Fruit fly (Drosophila melanogaster) whole organism, embryonic: ENCODE measurements around the gene Rab9D.

ENCODE experiments used
- Atf6 ChIP-seq: fragments of 200-800 bp; sonication (Bioruptor generic); IDR thresholded peaks from 2 replicates; pipeline ENCODE4 v1.3.6; 2022; ENCODE audit warnings: missing biosample characterization, missing genetic modification characterization
- B-H2 ChIP-seq: fragments of 200-800 bp; sonication (Bioruptor generic); optimal IDR thresholded peaks from 2 replicates; lab custom pipeline; 2018; ENCODE audit warnings: missing biosample characterization, mild to moderate bottlenecking, missing genetic modification characterization
- Bteb2 ChIP-seq: fragments of 200-800 bp; sonication (Bioruptor generic); optimal IDR thresholded peaks from 2 replicates; lab custom pipeline; 2016; ENCODE audit warnings: missing biosample characterization, missing genetic modification characterization
- CG10209 ChIP-seq: fragments of 200-800 bp; sonication (Bioruptor generic); optimal IDR thresholded peaks from 3 replicates; lab custom pipeline; 2017; ENCODE audit warnings: missing biosample characterization, mild to moderate bottlenecking, missing genetic modification characterization, missing genetic modification reagents
- CG15269 ChIP-seq: fragments of 200-800 bp; sonication (Bioruptor generic); optimal IDR thresholded peaks from 2 replicates; lab custom pipeline; 2018; ENCODE audit warnings: missing biosample characterization, mild to moderate bottlenecking, missing genetic modification characterization, moderate library complexity
- CG17385 ChIP-seq: fragments of 200-800 bp; sonication (Bioruptor generic); optimal IDR thresholded peaks from 3 replicates; lab custom pipeline; 2018; ENCODE audit warnings: missing biosample characterization, mild to moderate bottlenecking, missing genetic modification characterization
- CG18599 ChIP-seq: fragments of 200-800 bp; sonication (Bioruptor generic); optimal IDR thresholded peaks from 3 replicates; lab custom pipeline; 2017; ENCODE audit warnings: missing biosample characterization, missing genetic modification characterization, mild to moderate bottlenecking, moderate library complexity, missing genetic modification reagents
- CG2712 ChIP-seq: fragments of 200-800 bp; optimal IDR thresholded peaks from 3 replicates; lab custom pipeline; 2019; ENCODE audit warnings: missing biosample characterization, mild to moderate bottlenecking, missing genetic modification characterization, moderate library complexity
- CG31441 ChIP-seq: fragments of 200-800 bp; sonication (Bioruptor generic); IDR thresholded peaks from 2 replicates; pipeline ENCODE4 v1.3.6; 2022; ENCODE audit warnings: missing biosample characterization, missing genetic modification characterization
- CG5245 ChIP-seq: fragments of 200-800 bp; sonication (Bioruptor generic); optimal IDR thresholded peaks from 3 replicates; lab custom pipeline; 2016; ENCODE audit warnings: missing biosample characterization, missing genetic modification characterization
- CG9797 ChIP-seq: fragments of 200-800 bp; sonication (Bioruptor generic); optimal IDR thresholded peaks from 3 replicates; lab custom pipeline; 2018; ENCODE audit warnings: missing biosample characterization, mild to moderate bottlenecking, missing genetic modification characterization
- CG9817 ChIP-seq: fragments of 200-800 bp; sonication (Bioruptor generic); optimal IDR thresholded peaks from 2 replicates; lab custom pipeline; 2018; ENCODE audit warnings: missing biosample characterization, mild to moderate bottlenecking, missing genetic modification characterization, moderate library complexity
- CG9932 ChIP-seq: fragments of 200-800 bp; sonication (Bioruptor generic); IDR thresholded peaks from 2 replicates; pipeline ENCODE4 v1.3.6; 2022; ENCODE audit warnings: missing biosample characterization, missing genetic modification characterization
- Chrac-16 ChIP-seq: fragments of 200-800 bp; sonication (Bioruptor generic); optimal IDR thresholded peaks from 3 replicates; lab custom pipeline; 2016; ENCODE audit warnings: missing biosample characterization, missing genetic modification characterization
- CrebB ChIP-seq: fragments of 200-800 bp; sonication (Bioruptor generic); optimal IDR thresholded peaks from 3 replicates; lab custom pipeline; 2018; ENCODE audit warnings: missing biosample characterization, mild to moderate bottlenecking, missing genetic modification characterization
- Hmr ChIP-seq: fragments of 200-800 bp; sonication (Bioruptor generic); optimal IDR thresholded peaks from 3 replicates; lab custom pipeline; 2017; ENCODE audit warnings: mild to moderate bottlenecking, missing biosample characterization, missing genetic modification reagents, missing genetic modification characterization
- Hsf ChIP-seq: fragments of 200-800 bp; sonication (Bioruptor generic); optimal IDR thresholded peaks from 3 replicates; lab custom pipeline; 2016; ENCODE audit warnings: missing biosample characterization, missing genetic modification characterization
- Med ChIP-seq: fragments of 200-800 bp; sonication (Bioruptor generic); peaks from one replicate; lab custom pipeline; 2016; ENCODE audit warnings: missing biosample characterization, missing genetic modification characterization, mild to moderate bottlenecking, inconsistent platforms, moderate library complexity
- PHDP ChIP-seq: fragments of 200-800 bp; sonication (Bioruptor generic); optimal IDR thresholded peaks from 3 replicates; lab custom pipeline; 2018; ENCODE audit warnings: missing biosample characterization, mild to moderate bottlenecking, missing genetic modification characterization, moderate library complexity
- Poxn ChIP-seq: fragments of 200-800 bp; sonication (Bioruptor generic); IDR thresholded peaks from 2 replicates; pipeline ENCODE4 v1.3.6; 2022; ENCODE audit warnings: missing biosample characterization, missing genetic modification characterization
- Six4 ChIP-seq: fragments of 200-800 bp; sonication (Bioruptor generic); optimal IDR thresholded peaks from 2 replicates; lab custom pipeline; 2016; ENCODE audit warnings: missing biosample characterization, missing genetic modification characterization
- Trl ChIP-seq, 3 experiments: fragments of >200 bp in 2 of 3; fragments of 200-800 bp in 1 of 3; sonication (Bioruptor generic) in 1 of 3; optimal IDR thresholded peaks; 2 replicates in 1 of 3; 3 replicates in 2 of 3; lab custom pipeline; 2016 to 2017; ENCODE audit warnings: missing biosample characterization in 1 of 3, missing genetic modification characterization in 1 of 3
- az2 ChIP-seq: fragments of 200-800 bp; sonication (Bioruptor generic); optimal IDR thresholded peaks from 3 replicates; lab custom pipeline; 2016; ENCODE audit warnings: missing biosample characterization, missing genetic modification characterization
- chif ChIP-seq, 2 experiments: fragments of 200-800 bp; sonication (Bioruptor generic); optimal IDR thresholded peaks; 3 replicates each; lab custom pipeline; 2016; ENCODE audit warnings: missing biosample characterization in 2 of 2, missing genetic modification characterization in 2 of 2
- dmrt11E ChIP-seq: fragments of 200-800 bp; sonication (Bioruptor generic); optimal IDR thresholded peaks from 3 replicates; lab custom pipeline; 2018; ENCODE audit warnings: missing biosample characterization, mild to moderate bottlenecking, missing genetic modification characterization, moderate library complexity
- ftz-f1 ChIP-seq: fragments of 200-800 bp; sonication (Bioruptor generic); optimal IDR thresholded peaks from 2 replicates; lab custom pipeline; 2016; ENCODE audit warnings: missing biosample characterization, missing genetic modification characterization
- gem ChIP-seq: fragments of 200-800 bp; sonication (Bioruptor generic); optimal IDR thresholded peaks from 2 replicates; lab custom pipeline; 2019; ENCODE audit warnings: missing biosample characterization, mild to moderate bottlenecking, missing genetic modification characterization, moderate library complexity
- hkb ChIP-seq, 2 experiments: fragments of 200-800 bp in 1 of 2; fragments of >200 bp in 1 of 2; sonication (Bioruptor generic) in 1 of 2; IDR thresholded peaks in 1 of 2; optimal IDR thresholded peaks in 1 of 2; 2 replicates each; pipeline versions ENCODE4 v1.3.6 to Lab custom; 2017 to 2022; ENCODE audit warnings: missing biosample characterization in 1 of 2, missing genetic modification characterization in 1 of 2
- klu ChIP-seq: fragments of 200-800 bp; sonication (Bioruptor generic); IDR thresholded peaks from 2 replicates; pipeline ENCODE4 v1.3.6; 2022; ENCODE audit warnings: missing biosample characterization, missing genetic modification characterization
- lab ChIP-seq: fragments of 200-800 bp; sonication (Bioruptor generic); optimal IDR thresholded peaks from 3 replicates; lab custom pipeline; 2017; ENCODE audit warnings: missing biosample characterization, missing genetic modification characterization, mild to moderate bottlenecking, moderate library complexity, missing genetic modification reagents
- lmd ChIP-seq: fragments of 200-800 bp; sonication (Bioruptor generic); IDR thresholded peaks from 2 replicates; pipeline ENCODE4 v1.3.6; 2022; ENCODE audit warnings: missing biosample characterization, missing genetic modification characterization
- pho ChIP-seq: fragments of 200-800 bp; sonication (Bioruptor generic); optimal IDR thresholded peaks from 2 replicates; lab custom pipeline; 2016; ENCODE audit warnings: missing biosample characterization, missing genetic modification characterization
- run ChIP-seq: fragments of 200-800 bp; sonication (Bioruptor generic); optimal IDR thresholded peaks from 3 replicates; lab custom pipeline; 2018; ENCODE audit warnings: missing biosample characterization, mild to moderate bottlenecking, missing genetic modification characterization
- tin ChIP-seq: fragments of 200-800 bp; sonication (Bioruptor generic); optimal IDR thresholded peaks from 3 replicates; lab custom pipeline; 2016; ENCODE audit warnings: missing biosample characterization, missing genetic modification characterization

Rab9D gene

dm6 chrX:10628874-10629273 lies 40.0 kb downstream of the Rab9D start (continued):
- peak; percentile 49 for TF ChIP-seq CG15269 (tag; lab: Kevin White, UChicago)
- TF ChIP-seq Poxn (GFP tag; lab: Robert Waterston, UW): no peak
- peak in 1 of 2 experiments; percentile 36 for TF ChIP-seq chif (GFP tag; optimal IDR thresholded peaks at IDR 0.05; lab: Kevin White, UChicago)
- TF ChIP-seq klu (GFP tag; lab: Robert Waterston, UW): no peak
- peak; percentile 61 for TF ChIP-seq Hsf
- TF ChIP-seq CG9797 (GFP tag; lab: Kevin White, UChicago): no peak
- no peak for TF ChIP-seq CG9932 (GFP tag; lab: Robert Waterston, UW)
- TF ChIP-seq gem (tag; lab: Kevin White, UChicago): peak; percentile 75
- TF ChIP-seq CG10209 (GFP tag; lab: Kevin White, UChicago): peak; percentile 30
- TF ChIP-seq pho (GFP tag; lab: Kevin White, UChicago): peak; percentile 37
- TF ChIP-seq az2 (GFP tag; lab: Kevin White, UChicago): peak; percentile 41
- peak; percentile 42 for TF ChIP-seq tin (GFP tag; lab: Kevin White, UChicago)
- TF ChIP-seq run (tag; lab: Kevin White, UChicago): no peak
- TF ChIP-seq CG5245 (GFP tag; lab: Kevin White, UChicago): no peak
- TF ChIP-seq Atf6: 0 out of 2 replicates have a peak, but pooled peaks have one; percentile 13
- peak; percentile 54 for TF ChIP-seq PHDP (tag; lab: Kevin White, UChicago)
- TF ChIP-seq Trl (optimal IDR thresholded peaks at IDR 0.05; lab: Kevin White, UChicago): no peak
- peak; percentile 45 for TF ChIP-seq Trl (GFP tag; optimal IDR thresholded peaks at IDR 0.05; lab: Kevin White, UChicago)
- TF ChIP-seq ftz-f1 (GFP tag; lab: Kevin White, UChicago): no peak
- peak; percentile 50 for TF ChIP-seq dmrt11E
- TF ChIP-seq CG31441 (GFP tag; lab: Robert Waterston, UW): peak; percentile 66
- TF ChIP-seq CG17385 (GFP tag; lab: Kevin White, UChicago): peak; percentile 42
- TF ChIP-seq CG2712 (tag; lab: Kevin White, UChicago): peak; percentile 43
- peak; percentile 67 for TF ChIP-seq Hmr (GFP tag; lab: Kevin White, UChicago)
- peak; percentile 4 for TF ChIP-seq Six4 (GFP tag; lab: Kevin White, UChicago)
- TF ChIP-seq lmd (GFP tag; lab: Robert Waterston, UW): peak; percentile 27; the same call in 1 of the 2 replicates
- TF ChIP-seq CG18599: peak; percentile 78
- no peak for TF ChIP-seq CrebB (tag; lab: Kevin White, UChicago)
- TF ChIP-seq hkb (optimal IDR thresholded peaks at IDR 0.05; lab: Kevin White, UChicago): no peak
- TF ChIP-seq hkb (GFP tag; IDR thresholded peaks at IDR 0.05; lab: Robert Waterston, UW): 0 out of 2 replicates have a peak, but pooled peaks have one; percentile 37
- no peak for TF ChIP-seq B-H2
- TF ChIP-seq Med (GFP tag; lab: Kevin White, UChicago): peak; percentile 65
- TF ChIP-seq Bteb2 (GFP tag; lab: Kevin White, UChicago): peak; percentile 20
- peak; percentile 75 for TF ChIP-seq lab (GFP tag; lab: Kevin White, UChicago)
- TF ChIP-seq CG9817 (tag; lab: Kevin White, UChicago): peak; percentile 11
- peak; percentile 5 for TF ChIP-seq Chrac-16 (GFP tag; lab: Kevin White, UChicago)
